Fruit fly (Drosophila melanogaster): ENCODE results near the gene mtSSB.

DNA sequence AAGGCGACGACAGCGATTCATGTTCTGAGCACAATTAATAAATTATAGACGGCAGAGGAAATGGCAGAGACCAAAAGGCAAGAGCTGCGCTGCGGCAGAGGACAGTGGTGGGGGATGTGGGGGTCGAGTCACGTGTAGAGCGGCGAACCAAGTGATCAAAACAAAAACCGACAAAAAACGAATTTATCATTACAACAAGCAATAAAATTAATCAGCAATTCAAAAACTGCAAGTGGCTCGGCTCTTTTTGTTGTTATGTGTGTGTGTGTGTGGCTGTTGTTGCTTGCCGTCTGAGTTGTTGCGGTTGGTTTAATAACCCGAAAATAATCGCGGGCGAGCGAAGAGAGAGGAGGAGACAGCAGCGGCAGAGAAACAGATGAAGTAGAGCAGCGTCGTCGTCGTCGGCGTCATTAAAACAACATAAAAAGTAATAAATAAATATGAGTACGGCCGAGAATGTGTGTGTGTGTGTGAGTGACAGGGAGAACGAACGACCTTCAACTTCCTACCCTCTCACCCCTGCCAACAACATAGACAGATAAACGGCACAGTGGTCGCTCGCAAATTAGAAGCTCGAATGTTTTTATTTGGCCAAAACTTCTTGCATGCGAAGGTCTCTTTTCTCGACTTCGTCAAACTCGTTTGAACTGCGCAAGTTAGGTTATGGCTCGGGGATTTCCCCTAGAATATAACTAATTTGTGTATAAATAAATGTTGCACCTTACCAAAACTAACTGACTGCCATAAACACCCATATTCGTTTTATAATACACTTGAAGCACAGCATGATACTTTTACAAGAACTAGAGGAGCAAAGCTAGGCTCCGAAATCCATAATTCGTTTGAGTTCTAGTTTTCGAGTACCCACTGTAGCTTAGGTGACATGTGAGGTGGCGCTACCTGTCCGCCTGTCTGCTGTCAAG, 26.6 kb upstream of the mtSSB start:
- TF ChIP-seq CG6276 (GFP tag; optimal IDR thresholded peaks at IDR 0.05): peak; percentile 70
- TF ChIP-seq pdm3 (GFP tag; optimal IDR thresholded peaks at IDR 0.05): peak; percentile 81
- TF ChIP-seq CG7368 (GFP tag; optimal IDR thresholded peaks at IDR 0.05): peak; percentile 64
- peak; percentile 27 for TF ChIP-seq CG6854 (GFP tag; optimal IDR thresholded peaks at IDR 0.05)
- TF ChIP-seq fkh (GFP tag; optimal IDR thresholded peaks at IDR 0.05): peak; percentile 55
- peak; percentile 43 for TF ChIP-seq Sox102F (GFP tag; optimal IDR thresholded peaks at IDR 0.05)
- peak; percentile 43 for TF ChIP-seq Lpt (GFP tag; optimal IDR thresholded peaks at IDR 0.05)
- TF ChIP-seq CG11902 (GFP tag; optimal IDR thresholded peaks at IDR 0.05): peak; percentile 71
- peak; percentile 72 for TF ChIP-seq CG4318 (GFP tag; optimal IDR thresholded peaks at IDR 0.05)
- peak; percentile 50 for TF ChIP-seq Smox (GFP tag; optimal IDR thresholded peaks at IDR 0.05)
- peak; percentile 81 for TF ChIP-seq svp (GFP tag)
